Worm (Caenorhabditis elegans) whole organism, L2 larva: ENCODE measurements around the gene R04B5.5.

Experiments used
- C34F6.9 ChIP-seq: fragments of 150-350 bp; optimal IDR thresholded peaks from 2 replicates; lab custom pipeline; 2014; ENCODE audit warnings: missing biosample characterization, missing genetic modification characterization
- F13H6.1 ChIP-seq: sonication (generic microtip); optimal IDR thresholded peaks from 2 replicates; lab custom pipeline; 2016; ENCODE audit warnings: missing genetic modification characterization, missing compliant biosample characterization
- R02D3.7 ChIP-seq: fragments of 150-350 bp; optimal IDR thresholded peaks from 2 replicates; lab custom pipeline; 2014; ENCODE audit warnings: missing biosample characterization, missing genetic modification characterization
- Y55F3AM.14 ChIP-seq: fragments of 200-800 bp; sonication (Bioruptor generic); optimal IDR thresholded peaks from 2 replicates; lab custom pipeline; 2018; ENCODE audit warnings: mild to moderate bottlenecking, missing genetic modification characterization, missing compliant biosample characterization
- alr-1 ChIP-seq: fragments of 150-350 bp; optimal IDR thresholded peaks from 2 replicates; lab custom pipeline; 2014; ENCODE audit warnings: missing biosample characterization, missing genetic modification characterization
- aly-2 ChIP-seq: fragments of 150-350 bp; optimal IDR thresholded peaks from 2 replicates; lab custom pipeline; 2014; ENCODE audit warnings: missing biosample characterization, missing genetic modification characterization
- blmp-1 ChIP-seq: sonication (generic microtip); optimal IDR thresholded peaks from 2 replicates; lab custom pipeline; 2017; ENCODE audit warnings: missing genetic modification characterization, mild to moderate bottlenecking, missing compliant biosample characterization, antibody characterized with exemption, moderate library complexity; ENCODE audit not compliant: insufficient read depth
- ceh-16 ChIP-seq: fragments of 150-350 bp; optimal IDR thresholded peaks from 2 replicates; lab custom pipeline; 2014; ENCODE audit warnings: missing biosample characterization, missing genetic modification characterization
- ceh-82 ChIP-seq: fragments of 150-350 bp; optimal IDR thresholded peaks from 2 replicates; lab custom pipeline; 2014; ENCODE audit warnings: missing biosample characterization, missing genetic modification characterization
- crh-2 ChIP-seq: sonication (generic microtip); optimal IDR thresholded peaks from 2 replicates; lab custom pipeline; 2017; ENCODE audit warnings: missing biosample characterization, missing genetic modification characterization
- dmd-4 ChIP-seq: sonication (generic microtip); optimal IDR thresholded peaks from 2 replicates; lab custom pipeline; 2017; ENCODE audit warnings: missing biosample characterization, missing genetic modification characterization
- fos-1 ChIP-seq: fragments of 150-350 bp; optimal IDR thresholded peaks from 2 replicates; lab custom pipeline; 2014; ENCODE audit warnings: missing biosample characterization, missing genetic modification characterization
- lin-11 ChIP-seq: fragments of 150-350 bp; sonication (generic microtip); optimal IDR thresholded peaks from 2 replicates; lab custom pipeline; 2014; ENCODE audit warnings: missing biosample characterization, missing genetic modification characterization, inconsistent platforms, mixed read lengths
- lin-13 ChIP-seq: fragments of 150-350 bp; optimal IDR thresholded peaks from 2 replicates; lab custom pipeline; 2014; ENCODE audit warnings: missing biosample characterization, missing genetic modification reagents, missing genetic modification characterization
- lin-39 ChIP-seq: fragments of 150-350 bp; optimal IDR thresholded peaks from 2 replicates; lab custom pipeline; 2014; ENCODE audit warnings: missing biosample characterization, missing genetic modification reagents, missing genetic modification characterization
- lsy-2 ChIP-seq, 2 experiments: fragments of 150-350 bp in 1 of 2; sonication (generic microtip) in 1 of 2; optimal IDR thresholded peaks; 2 replicates each; lab custom pipeline; 2014 to 2017; ENCODE audit warnings: missing biosample characterization in 2 of 2, missing genetic modification characterization in 2 of 2
- mdl-1 ChIP-seq, 2 experiments: fragments of 150-350 bp in 1 of 2; sonication (generic microtip) in 1 of 2; optimal IDR thresholded peaks; 2 replicates each; lab custom pipeline; 2017; ENCODE audit warnings: missing biosample characterization in 2 of 2, missing genetic modification characterization in 2 of 2
- nhr-11 ChIP-seq: fragments of 150-350 bp; optimal IDR thresholded peaks from 2 replicates; lab custom pipeline; 2014; ENCODE audit warnings: missing biosample characterization, missing genetic modification characterization
- nhr-129 ChIP-seq: fragments of 150-350 bp; optimal IDR thresholded peaks from 2 replicates; lab custom pipeline; 2014; ENCODE audit warnings: missing biosample characterization, missing genetic modification characterization
- nhr-21 ChIP-seq: fragments of 150-350 bp; optimal IDR thresholded peaks from 2 replicates; lab custom pipeline; 2014; ENCODE audit warnings: missing biosample characterization, missing genetic modification characterization
- nhr-23 ChIP-seq: fragments of 150-350 bp; optimal IDR thresholded peaks from 2 replicates; lab custom pipeline; 2014; ENCODE audit warnings: missing biosample characterization, missing genetic modification reagents, missing genetic modification characterization
- nhr-77 ChIP-seq: fragments of 150-350 bp; optimal IDR thresholded peaks from 2 replicates; lab custom pipeline; 2014; ENCODE audit warnings: missing biosample characterization, missing genetic modification characterization
- peb-1 ChIP-seq: fragments of 150-350 bp; optimal IDR thresholded peaks from 2 replicates; lab custom pipeline; 2014; ENCODE audit warnings: missing biosample characterization, missing genetic modification characterization
- sem-4 ChIP-seq: fragments of 150-350 bp; optimal IDR thresholded peaks from 2 replicates; lab custom pipeline; 2014; ENCODE audit warnings: missing biosample characterization, missing genetic modification reagents, missing genetic modification characterization
- skn-1 ChIP-seq: sonication (generic microtip); optimal IDR thresholded peaks from 2 replicates; lab custom pipeline; 2017; ENCODE audit warnings: missing biosample characterization, missing genetic modification characterization
- sma-9 ChIP-seq, 2 experiments: fragments of 150-350 bp in 1 of 2; sonication (generic microtip) in 1 of 2; optimal IDR thresholded peaks; 2 replicates each; lab custom pipeline; 2014 to 2016; ENCODE audit warnings: missing genetic modification characterization in 2 of 2, mild to moderate bottlenecking in 1 of 2, missing biosample characterization in 1 of 2, missing compliant biosample characterization in 1 of 2, missing genetic modification reagents in 1 of 2, moderate library complexity in 1 of 2
- snpc-4 ChIP-seq: fragments of 150-350 bp; optimal IDR thresholded peaks from 2 replicates; lab custom pipeline; 2014; ENCODE audit warnings: missing biosample characterization, missing genetic modification characterization
- unc-39 ChIP-seq: fragments of 150-350 bp; optimal IDR thresholded peaks from 2 replicates; lab custom pipeline; 2014; ENCODE audit warnings: missing biosample characterization, missing genetic modification characterization
- unc-55 ChIP-seq: fragments of 150-350 bp; sonication (generic microtip); optimal IDR thresholded peaks from 3 replicates; lab custom pipeline; 2014; ENCODE audit warnings: missing biosample characterization, missing genetic modification reagents, missing genetic modification characterization
- zag-1 ChIP-seq: fragments of 150-350 bp; optimal IDR thresholded peaks from 2 replicates; lab custom pipeline; 2014; ENCODE audit warnings: missing biosample characterization, missing genetic modification characterization
- ztf-1 ChIP-seq: fragments of 200-800 bp; sonication (Bioruptor generic); conservative IDR thresholded peaks from 2 replicates; pipeline ENCODE4 v1.3.6; 2022; ENCODE audit warnings: missing genetic modification characterization, missing compliant biosample characterization
- ztf-11 ChIP-seq: sonication (generic microtip); optimal IDR thresholded peaks from 2 replicates; lab custom pipeline; 2017; ENCODE audit warnings: missing biosample characterization, missing genetic modification characterization
- ztf-4 ChIP-seq: fragments of 150-350 bp; optimal IDR thresholded peaks from 2 replicates; lab custom pipeline; 2014; ENCODE audit warnings: missing biosample characterization, missing genetic modification characterization

R04B5.5 gene

DNA sequence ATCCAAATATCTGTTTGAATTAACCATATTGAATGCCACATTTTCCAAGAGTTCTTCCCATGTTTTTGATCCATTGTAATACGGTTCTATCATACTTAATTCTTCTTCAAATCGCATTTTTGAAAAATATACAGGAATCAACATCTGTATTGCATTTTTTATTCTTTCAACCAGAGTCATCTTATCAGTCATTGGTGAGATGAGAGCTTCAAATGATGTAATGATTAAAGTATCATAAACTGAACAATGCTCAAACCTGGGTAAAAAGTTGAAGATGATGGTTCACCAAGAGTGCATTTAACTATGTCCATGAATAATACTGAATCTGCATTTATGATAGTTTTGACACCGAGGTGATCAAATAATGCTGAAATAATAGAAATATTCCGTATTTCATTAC lies 16.5 kb downstream of the R04B5.5 start:
- TF ChIP-seq fos-1 (tag; lab: Kevin White, UChicago) (peak; percentile 16), blmp-1 (no peak), nhr-129 (tag; lab: Kevin White, UChicago) (peak; percentile 62)

DNA sequence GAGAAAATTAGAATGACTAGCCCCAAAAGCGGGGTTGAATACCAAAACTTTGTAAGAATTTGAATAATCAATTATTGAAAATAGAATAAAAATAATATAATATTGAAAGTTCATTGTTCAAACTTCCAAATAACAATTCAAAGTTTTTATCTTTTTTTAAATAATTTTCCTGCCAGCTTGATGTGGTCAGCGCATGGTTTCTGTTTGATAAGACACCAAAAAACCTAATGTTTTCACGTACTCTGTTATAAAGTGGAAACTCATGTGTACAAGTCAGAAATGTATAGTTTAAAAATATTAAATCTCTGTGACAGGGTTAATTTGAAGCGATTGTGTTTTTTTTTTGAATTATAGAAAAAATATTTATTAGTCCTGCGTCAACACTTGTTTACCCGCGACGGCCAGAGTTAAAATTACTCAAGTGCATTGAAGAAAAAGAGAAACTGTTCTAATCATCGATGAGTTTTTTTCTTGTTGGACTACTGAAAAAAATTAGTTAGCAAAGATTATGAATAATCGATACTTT lies 17.6 kb downstream of the R04B5.5 start, which contains the start of gene ugt-17:
TSS of gene ugt-17 (minus strand) at position 180 of the 526 bp plus-strand sequence.
- TF ChIP-seq unc-39 (tag; lab: Kevin White, UChicago): no peak
- TF ChIP-seq lin-39: no peak
- TF ChIP-seq nhr-23: no peak
- no peak for TF ChIP-seq ztf-4 (tag; lab: Kevin White, UChicago)
- peak; percentile 54 for TF ChIP-seq sma-9 (GFP tag; optimal IDR thresholded peaks at IDR 0.05; lab: Kevin White, UChicago)
- no peak for TF ChIP-seq sma-9 (tag; optimal IDR thresholded peaks at IDR 0.05; lab: Kevin White, UChicago)
- no peak for TF ChIP-seq Y55F3AM.14 (GFP tag; lab: Kevin White, UChicago)
- no peak for TF ChIP-seq zag-1 (tag; lab: Kevin White, UChicago)
- no peak for TF ChIP-seq dmd-4 (tag; lab: Kevin White, UChicago)
- TF ChIP-seq skn-1: no peak
- no peak for TF ChIP-seq nhr-21 (tag; lab: Kevin White, UChicago)
- TF ChIP-seq fos-1 (tag; lab: Kevin White, UChicago): peak; percentile 67
- peak; percentile 10 for TF ChIP-seq crh-2 (tag; lab: Kevin White, UChicago)
- TF ChIP-seq, all 48 proteins: peak for 3

DNA sequence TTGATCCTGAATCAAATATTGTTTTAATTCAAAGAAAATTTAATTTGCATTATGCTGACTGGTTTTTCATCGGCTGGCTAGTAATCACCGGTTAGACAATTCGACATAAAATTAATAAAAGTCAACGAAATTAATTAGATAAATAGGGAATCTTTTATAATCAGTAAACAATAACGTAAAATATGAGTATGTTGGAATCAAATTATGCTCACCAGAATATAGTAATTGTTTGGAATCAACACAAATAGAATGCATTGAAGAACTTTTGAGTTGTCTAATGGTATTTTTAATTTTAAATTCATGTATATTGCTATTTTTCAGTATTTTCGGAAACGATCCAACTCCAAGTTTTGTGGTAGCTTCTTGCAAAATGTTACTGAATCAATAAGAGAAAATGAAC lies 18.1 kb downstream of the R04B5.5 start, which contains the start of gene C08B6.2:
TSS of gene C08B6.2 (plus strand) at position 301 of the 400 bp plus-strand sequence.
- TF ChIP-seq sem-4 (tag; lab: Kevin White, UChicago) (no peak), nhr-129 (tag; lab: Kevin White, UChicago) (no peak), aly-2 (tag; lab: Kevin White, UChicago) (no peak), ztf-1 (no peak), alr-1 (tag; lab: Kevin White, UChicago) (no peak), nhr-21 (tag; lab: Kevin White, UChicago) (no peak), F13H6.1 (tag; lab: Kevin White, UChicago) (no peak), nhr-77 (tag; lab: Kevin White, UChicago) (no peak), skn-1 (no peak), mdl-1 (tag; optimal IDR thresholded peaks at IDR 0.05; lab: Kevin White, UChicago) (no peak), unc-55 (no peak), peb-1 (tag; lab: Kevin White, UChicago) (no peak), blmp-1 (no peak), nhr-11 (tag; lab: Kevin White, UChicago) (no peak), fos-1 (tag; lab: Kevin White, UChicago) (no peak), R02D3.7 (no peak)

DNA sequence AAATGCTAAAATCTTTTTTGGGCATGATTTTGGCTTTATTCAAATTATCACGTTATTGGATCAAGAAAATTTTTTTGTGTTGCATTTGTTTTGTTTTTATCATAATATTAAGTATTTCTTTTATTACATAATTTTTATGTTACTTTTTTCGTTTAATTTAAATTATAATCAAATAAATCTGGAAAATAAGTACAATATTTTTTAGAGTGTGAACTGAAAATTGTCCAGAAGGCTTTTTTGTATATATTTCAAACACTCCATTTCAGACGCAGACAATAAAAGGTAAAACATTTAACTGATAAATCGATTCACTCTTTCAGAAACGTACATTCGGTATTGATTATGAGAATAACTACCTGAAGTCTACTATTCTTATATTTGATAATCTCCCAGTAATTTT lies 20.0 kb downstream of the R04B5.5 start, which contains the start of gene C08B6.11:
TSS of gene C08B6.11 (plus strand) at position 301 of the 400 bp plus-strand sequence.
- no peak for TF ChIP-seq lsy-2 (tag; optimal IDR thresholded peaks at IDR 0.05; lab: Kevin White, UChicago)
- TF ChIP-seq ceh-16: no peak
- no peak for TF ChIP-seq nhr-21 (tag; lab: Kevin White, UChicago)
- TF ChIP-seq ztf-11 (tag; lab: Kevin White, UChicago): no peak
- TF ChIP-seq nhr-77 (tag; lab: Kevin White, UChicago): no peak
- TF ChIP-seq crh-2 (tag; lab: Kevin White, UChicago): no peak
- TF ChIP-seq R02D3.7: no peak
- TF ChIP-seq ceh-82 (tag; lab: Kevin White, UChicago): no peak
- no peak for TF ChIP-seq nhr-11 (tag; lab: Kevin White, UChicago)
- no peak for TF ChIP-seq blmp-1
- no peak for TF ChIP-seq sem-4 (tag; lab: Kevin White, UChicago)
- TF ChIP-seq snpc-4 (tag; lab: Kevin White, UChicago): no peak
- no peak for TF ChIP-seq lin-11

DNA sequence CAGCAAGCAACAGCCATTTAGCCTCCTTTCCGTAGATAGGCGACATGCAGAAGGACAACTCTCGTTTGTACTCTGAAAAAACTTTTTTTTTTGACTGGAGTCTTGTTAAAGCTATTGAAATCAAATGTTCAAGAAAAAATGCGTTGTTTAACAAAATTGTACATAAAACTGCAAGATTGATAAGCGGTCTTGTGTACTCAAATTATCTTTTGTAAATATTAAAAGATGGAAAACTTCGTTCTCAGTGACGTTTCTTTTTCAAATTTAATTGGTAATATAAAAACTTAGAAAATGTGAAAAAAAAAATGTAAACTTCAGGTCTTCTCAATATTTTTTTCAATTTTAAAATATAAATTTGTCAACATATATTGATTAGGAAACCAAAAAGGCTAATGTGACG lies 23.8 kb downstream of the R04B5.5 start:
- TF ChIP-seq blmp-1 (no peak), fos-1 (tag; lab: Kevin White, UChicago) (peak; percentile 24)
- TF ChIP-seq, all 48 proteins: peak for 1

DNA sequence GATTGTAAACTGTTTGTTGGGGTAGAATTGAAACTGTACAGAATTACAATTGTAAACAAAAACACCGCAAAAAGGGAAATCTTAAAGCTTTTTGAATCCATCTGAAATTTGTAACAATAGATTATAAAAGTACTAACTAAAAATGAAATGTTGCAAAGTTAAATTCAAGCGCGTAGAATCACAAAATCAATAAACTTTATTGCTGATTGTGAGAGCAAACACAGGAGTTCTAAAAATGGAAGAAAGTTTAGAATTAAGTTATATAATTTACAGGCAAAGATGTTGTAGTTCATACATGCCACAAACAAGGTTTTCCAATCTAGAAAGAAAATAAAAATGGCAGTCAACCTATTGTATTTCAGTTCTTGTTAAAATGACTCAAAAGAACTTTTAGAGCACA lies 24.9 kb downstream of the R04B5.5 start, which contains the start of gene C08B6.3:
TSS of gene C08B6.3 (minus strand) at position 101 of the 400 bp plus-strand sequence.
- TF ChIP-seq R02D3.7 (no peak), sma-9 (GFP tag; optimal IDR thresholded peaks at IDR 0.05; lab: Kevin White, UChicago) (no peak), sma-9 (tag; optimal IDR thresholded peaks at IDR 0.05; lab: Kevin White, UChicago) (no peak), C34F6.9 (tag; lab: Kevin White, UChicago) (no peak), dmd-4 (tag; lab: Kevin White, UChicago) (no peak), nhr-11 (tag; lab: Kevin White, UChicago) (no peak), nhr-129 (tag; lab: Kevin White, UChicago) (no peak), lin-13 (no peak), Y55F3AM.14 (GFP tag; lab: Kevin White, UChicago) (no peak), lin-39 (no peak), nhr-77 (tag; lab: Kevin White, UChicago) (no peak), ztf-1 (no peak)
